Worm (Caenorhabditis elegans) whole organism, L4/young adult: Measurements from ENCODE around the gene scl-7.

Source experiments
- W03F9.2 ChIP-seq: fragments of 150-350 bp; optimal IDR thresholded peaks from 2 replicates; lab custom pipeline; 2014; ENCODE audit warnings: missing biosample characterization, missing genetic modification characterization
- dao-5 ChIP-seq: sonication (generic microtip); optimal IDR thresholded peaks from 2 replicates; lab custom pipeline; 2016; ENCODE audit warnings: missing genotype, missing genetic modification characterization, moderate library complexity, missing compliant biosample characterization
- him-1 ChIP-seq: sonication (generic microtip); optimal IDR thresholded peaks from 2 replicates; lab custom pipeline; 2016; ENCODE audit warnings: missing genotype, missing genetic modification reagents, missing genetic modification characterization, missing compliant biosample characterization

DNA sequence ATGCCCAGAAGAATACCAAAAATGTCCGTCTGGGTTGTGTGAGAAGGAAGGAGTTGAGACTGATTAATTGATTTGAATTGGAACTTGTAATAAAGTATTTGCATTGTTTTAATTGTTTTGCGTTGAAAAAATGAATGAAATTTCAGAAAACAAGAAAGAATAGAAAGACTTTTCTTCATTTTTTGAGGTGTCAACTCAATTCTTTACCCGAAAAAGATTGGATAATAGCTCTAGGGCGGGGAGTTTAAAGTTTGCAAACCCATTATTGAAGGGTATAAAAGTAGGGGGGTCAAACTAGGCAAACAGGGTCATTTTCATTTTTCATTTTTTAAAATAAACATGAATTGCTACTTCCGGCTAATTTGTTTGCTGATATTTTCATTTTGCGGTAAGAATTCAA lies 22.1 kb upstream of the scl-7 start, which contains the start of gene scl-10:
- TF ChIP-seq him-1 (tag; lab: Kevin White, UChicago) (no peak), W03F9.2 (tag; lab: Kevin White, UChicago) (no peak), dao-5 (tag; lab: Kevin White, UChicago) (no peak)
